Worm (Caenorhabditis elegans) whole organism, L1 larva: Measurements from ENCODE around the gene R10E4.1.

ENCODE experiments used
- C16A3.4 ChIP-seq: fragments of 150-350 bp; optimal IDR thresholded peaks from 2 replicates; lab custom pipeline; 2014; ENCODE audit warnings: missing biosample characterization, missing genetic modification characterization
- C34B4.2 ChIP-seq: sonication (generic microtip); optimal IDR thresholded peaks from 2 replicates; lab custom pipeline; 2017; ENCODE audit warnings: mild to moderate bottlenecking, missing genetic modification characterization, missing compliant biosample characterization
- F16B12.6 ChIP-seq: fragments of 150-350 bp; optimal IDR thresholded peaks from 2 replicates; lab custom pipeline; 2014; ENCODE audit warnings: missing biosample characterization, missing genetic modification characterization
- alr-1 ChIP-seq: fragments of 200-800 bp; sonication (Bioruptor generic); optimal IDR thresholded peaks from 2 replicates; lab custom pipeline; 2018; ENCODE audit warnings: borderline replicate concordance, mild to moderate bottlenecking, missing genetic modification characterization, missing compliant biosample characterization
- aly-2 ChIP-seq: fragments of 150-350 bp; optimal IDR thresholded peaks from 2 replicates; lab custom pipeline; 2014; ENCODE audit warnings: missing biosample characterization, missing genetic modification characterization
- ceh-8 ChIP-seq: fragments of 200-800 bp; sonication (Bioruptor generic); optimal IDR thresholded peaks from 2 replicates; lab custom pipeline; 2018; ENCODE audit warnings: mild to moderate bottlenecking, missing genetic modification characterization, moderate library complexity, missing compliant biosample characterization
- ceh-88 ChIP-seq: fragments of 200-800 bp; sonication (Bioruptor generic); IDR thresholded peaks from 2 replicates; pipeline ENCODE4 v1.3.6; 2022; ENCODE audit warnings: missing genetic modification characterization, missing compliant biosample characterization
- ceh-90 ChIP-seq: sonication (generic microtip); optimal IDR thresholded peaks from 2 replicates; lab custom pipeline; 2016; ENCODE audit warnings: missing genetic modification characterization, missing compliant biosample characterization
- efl-1 ChIP-seq, 4 experiments: fragments of 150-350 bp; optimal IDR thresholded peaks in 3 of 4; peaks in 1 of 4; 1 replicate in 1 of 4; 2 replicates in 3 of 4; lab custom pipeline; 2014; ENCODE audit warnings: missing biosample characterization in 2 of 4, missing genetic modification characterization in 2 of 4, missing genetic modification reagents in 2 of 4
- efl-3 ChIP-seq: fragments of 200-800 bp; sonication (Bioruptor generic); optimal IDR thresholded peaks from 2 replicates; lab custom pipeline; 2018; ENCODE audit warnings: mild to moderate bottlenecking, missing genetic modification characterization, missing compliant biosample characterization
- egl-13 ChIP-seq: sonication (generic microtip); optimal IDR thresholded peaks from 2 replicates; lab custom pipeline; 2016; ENCODE audit warnings: missing genotype, missing genetic modification reagents, missing genetic modification characterization, missing compliant biosample characterization
- egl-27 ChIP-seq, 2 experiments: fragments of 150-350 bp in 1 of 2; sonication (generic microtip); optimal IDR thresholded peaks; 3 replicates each; lab custom pipeline; 2017 to 2018; ENCODE audit warnings: missing biosample characterization in 2 of 2, missing genetic modification characterization in 2 of 2, missing genetic modification reagents in 2 of 2
- ets-5 ChIP-seq: fragments of 200-800 bp; sonication (Bioruptor generic); IDR thresholded peaks from 2 replicates; pipeline ENCODE4 v1.3.6; 2022; ENCODE audit warnings: missing genetic modification characterization, missing compliant biosample characterization
- fkh-8 ChIP-seq: sonication (generic microtip); optimal IDR thresholded peaks from 2 replicates; lab custom pipeline; 2016; ENCODE audit warnings: mild to moderate bottlenecking, missing genetic modification characterization, missing compliant biosample characterization
- fos-1 ChIP-seq: fragments of 150-350 bp; optimal IDR thresholded peaks from 2 replicates; lab custom pipeline; 2014; ENCODE audit warnings: missing biosample characterization, missing genetic modification characterization
- hlh-17 ChIP-seq: fragments of 200-800 bp; sonication (Bioruptor generic); optimal IDR thresholded peaks from 2 replicates; lab custom pipeline; 2018; ENCODE audit warnings: missing genetic modification characterization, mild to moderate bottlenecking, missing compliant biosample characterization, moderate library complexity, borderline replicate concordance
- hpl-2 ChIP-seq: fragments of 150-350 bp; optimal IDR thresholded peaks from 2 replicates; lab custom pipeline; 2014; ENCODE audit warnings: missing biosample characterization, missing genetic modification reagents, missing genetic modification characterization
- lin-13 ChIP-seq: fragments of 150-350 bp; optimal IDR thresholded peaks from 2 replicates; lab custom pipeline; 2014; ENCODE audit warnings: missing biosample characterization, missing genetic modification reagents, missing genetic modification characterization
- lin-14 ChIP-seq: fragments of 200-800 bp; sonication (Bioruptor generic); optimal IDR thresholded peaks from 2 replicates; lab custom pipeline; 2018; ENCODE audit warnings: mild to moderate bottlenecking, missing genetic modification characterization, moderate library complexity, missing compliant biosample characterization
- lin-35 ChIP-seq, 2 experiments: fragments of 150-350 bp; optimal IDR thresholded peaks; 2 replicates each; lab custom pipeline; 2014; ENCODE audit warnings: missing biosample characterization in 2 of 2, missing genetic modification characterization in 2 of 2, missing genetic modification reagents in 2 of 2
- lin-39 ChIP-seq: fragments of 150-350 bp; optimal IDR thresholded peaks from 2 replicates; lab custom pipeline; 2014; ENCODE audit warnings: missing biosample characterization, missing genetic modification reagents, missing genetic modification characterization
- mab-9 ChIP-seq: fragments of 200-800 bp; sonication (Bioruptor generic); IDR thresholded peaks from 2 replicates; pipeline ENCODE4 v1.3.6; 2022; ENCODE audit warnings: missing genetic modification reagents, missing genetic modification characterization, missing compliant biosample characterization
- mep-1 ChIP-seq: fragments of 150-350 bp; optimal IDR thresholded peaks from 2 replicates; lab custom pipeline; 2014; ENCODE audit warnings: missing biosample characterization, missing genetic modification characterization
- nhr-20 ChIP-seq: sonication (generic microtip); optimal IDR thresholded peaks from 2 replicates; lab custom pipeline; 2016; ENCODE audit warnings: mild to moderate bottlenecking, missing genetic modification characterization, missing compliant biosample characterization
- nhr-71 ChIP-seq: sonication (generic microtip); optimal IDR thresholded peaks from 2 replicates; lab custom pipeline; 2016; ENCODE audit warnings: mild to moderate bottlenecking, missing genetic modification characterization, moderate library complexity, missing compliant biosample characterization
- nhr-76 ChIP-seq: sonication (generic microtip); optimal IDR thresholded peaks from 2 replicates; lab custom pipeline; 2017; ENCODE audit warnings: missing biosample characterization, missing genetic modification characterization
- nhr-77 ChIP-seq: fragments of 150-350 bp; optimal IDR thresholded peaks from 2 replicates; lab custom pipeline; 2014; ENCODE audit warnings: missing biosample characterization, missing genetic modification characterization
- nhr-84 ChIP-seq: sonication (generic microtip); optimal IDR thresholded peaks from 2 replicates; lab custom pipeline; 2017; ENCODE audit warnings: missing biosample characterization, missing genetic modification characterization
- nhr-85 ChIP-seq: sonication (generic microtip); peaks from one replicate; lab custom pipeline; 2016; ENCODE audit warnings: missing genetic modification characterization, inconsistent platforms, missing compliant biosample characterization
- pax-3 ChIP-seq: fragments of 200-800 bp; sonication (Bioruptor generic); optimal IDR thresholded peaks from 2 replicates; lab custom pipeline; 2018; ENCODE audit warnings: mild to moderate bottlenecking, missing genetic modification characterization, moderate library complexity, missing compliant biosample characterization
- snpc-4 ChIP-seq: fragments of 150-350 bp; optimal IDR thresholded peaks from 2 replicates; lab custom pipeline; 2014; ENCODE audit warnings: missing biosample characterization, missing genetic modification characterization
- sptf-1 ChIP-seq: fragments of 150-350 bp; optimal IDR thresholded peaks from 2 replicates; lab custom pipeline; 2014; ENCODE audit warnings: missing biosample characterization, missing genetic modification characterization
- sup-37 ChIP-seq: fragments of 200-800 bp; sonication (Bioruptor generic); optimal IDR thresholded peaks from 2 replicates; lab custom pipeline; 2018; ENCODE audit warnings: mild to moderate bottlenecking, missing genetic modification characterization, missing compliant biosample characterization
- swsn-7 ChIP-seq: sonication (generic microtip); optimal IDR thresholded peaks from 2 replicates; lab custom pipeline; 2016; ENCODE audit warnings: missing genetic modification characterization, missing compliant biosample characterization
- tbx-2 ChIP-seq: sonication (generic microtip); optimal IDR thresholded peaks from 2 replicates; lab custom pipeline; 2016; ENCODE audit warnings: missing genetic modification characterization, missing compliant biosample characterization
- unc-30 ChIP-seq: sonication (generic microtip); optimal IDR thresholded peaks from 2 replicates; lab custom pipeline; 2017; ENCODE audit warnings: missing biosample characterization, missing genetic modification characterization
- vab-15 ChIP-seq: sonication (generic microtip); optimal IDR thresholded peaks from 2 replicates; lab custom pipeline; 2017; ENCODE audit warnings: missing genotype, mild to moderate bottlenecking, missing genetic modification characterization, missing compliant biosample characterization
- zip-4 ChIP-seq: fragments of 200-800 bp; sonication (Bioruptor generic); optimal IDR thresholded peaks from 2 replicates; lab custom pipeline; 2018; ENCODE audit warnings: mild to moderate bottlenecking, missing genetic modification characterization, moderate library complexity, missing compliant biosample characterization
- ztf-11 ChIP-seq, 2 experiments: sonication (generic microtip); optimal IDR thresholded peaks; 2 replicates each; lab custom pipeline; 2016 to 2017; ENCODE audit warnings: missing genetic modification characterization in 2 of 2, missing biosample characterization in 1 of 2, missing compliant biosample characterization in 1 of 2

The R10E4.1 gene

ce11 chrIII:4291216-4291691, 21.7 kb downstream of the R10E4.1 start, which contains the start of gene mcm-5 (continued):
- no peak for TF ChIP-seq alr-1 (tag; lab: Kevin White, UChicago)
- TF ChIP-seq lin-39 (tag; lab: Kevin White, UChicago) = no peak
- TF ChIP-seq ets-5 (GFP tag; lab: Robert Waterston, UW) = no peak
- no peak for TF ChIP-seq ztf-11 (tag; optimal IDR thresholded peaks at IDR 0.05; lab: Kevin White, UChicago)
- no peak for TF ChIP-seq sup-37 (GFP tag; lab: Kevin White, UChicago)
- no peak for TF ChIP-seq hlh-17
- TF ChIP-seq nhr-85 (tag; lab: Kevin White, UChicago) = peak; percentile 65
- TF ChIP-seq ceh-8 (GFP tag; lab: Kevin White, UChicago) = no peak
- TF ChIP-seq swsn-7 (tag; lab: Kevin White, UChicago) = peak; percentile 34
- TF ChIP-seq nhr-76 (tag; lab: Kevin White, UChicago) = no peak
- no peak for TF ChIP-seq lin-13 (GFP tag; lab: Kevin White, UChicago)
- TF ChIP-seq hpl-2 (GFP tag; lab: Kevin White, UChicago) = no peak
- TF ChIP-seq mep-1 (tag; lab: Kevin White, UChicago) = peak; percentile 66
- no peak for TF ChIP-seq fkh-8 (tag; lab: Kevin White, UChicago)
- no peak for TF ChIP-seq sptf-1 (tag; lab: Kevin White, UChicago)
- TF ChIP-seq vab-15 (tag; lab: Kevin White, UChicago) = no peak
- no peak for TF ChIP-seq ceh-90 (tag; lab: Kevin White, UChicago)
- no peak for TF ChIP-seq egl-13 (tag; lab: Kevin White, UChicago)
- TF ChIP-seq unc-30 (tag; lab: Kevin White, UChicago) = no peak
- peak; percentile 82 to 89 for TF ChIP-seq lin-35 (GFP tag; optimal IDR thresholded peaks at IDR 0.05; lab: Kevin White, UChicago)
- no peak for TF ChIP-seq egl-27 (tag; optimal IDR thresholded peaks at IDR 0.05; lab: Kevin White, UChicago)

ce11 chrIII:4293108-4293507, 23.6 kb downstream of the R10E4.1 start, which contains the start of gene R10E4.6:
Gene R10E4.6, plus strand, starts transcription at chrIII:4293408.
- TF ChIP-seq C34B4.2 (no peak), nhr-71 (tag; lab: Kevin White, UChicago) (no peak), swsn-7 (tag; lab: Kevin White, UChicago) (no peak), pax-3 (tag; lab: Kevin White, UChicago) (no peak), unc-30 (tag; lab: Kevin White, UChicago) (no peak), mab-9 (GFP tag; lab: Robert Waterston, UW) (no peak), efl-3 (GFP tag; lab: Kevin White, UChicago) (no peak), lin-39 (tag; lab: Kevin White, UChicago) (no peak), F16B12.6 (tag; lab: Kevin White, UChicago) (no peak), snpc-4 (tag; lab: Kevin White, UChicago) (no peak), lin-14 (GFP tag; lab: Kevin White, UChicago) (no peak), mep-1 (tag; lab: Kevin White, UChicago) (no peak), tbx-2 (tag; lab: Kevin White, UChicago) (no peak)

ce11 chrIII:4294153-4294862, 24.8 kb downstream of the R10E4.1 start, which contains the start of the genes nth-1 and R10E4.7:
Gene nth-1, minus strand, starts transcription at chrIII:4294253.
Gene R10E4.7, plus strand, starts transcription at chrIII:4294812.
- TF ChIP-seq nhr-77 (tag; lab: Kevin White, UChicago) = no peak
- TF ChIP-seq efl-1 (optimal IDR thresholded peaks at IDR 0.05; lab: Kevin White, UChicago) = no peak
- TF ChIP-seq efl-1 (GFP tag; optimal IDR thresholded peaks at IDR 0.05 in 1 of 2; lab: Kevin White, UChicago) = no peak
- TF ChIP-seq fos-1 (tag; lab: Kevin White, UChicago) = no peak
- TF ChIP-seq ceh-88 (GFP tag; lab: Robert Waterston, UW) = no peak
- no peak for TF ChIP-seq nhr-20
- TF ChIP-seq nhr-84 (tag; lab: Kevin White, UChicago) = no peak
- no peak for TF ChIP-seq ceh-8 (GFP tag; lab: Kevin White, UChicago)
- TF ChIP-seq C16A3.4 (tag; lab: Kevin White, UChicago) = no peak
- TF ChIP-seq aly-2 = no peak
- no peak for TF ChIP-seq zip-4 (GFP tag; lab: Kevin White, UChicago)
